Fruit fly (Drosophila melanogaster) whole organism, prepupa: ENCODE data around the gene CG14411.

Experiments
- Blimp-1 ChIP-seq: fragments of 200-800 bp; sonication (Bioruptor generic); optimal IDR thresholded peaks from 3 replicates; lab custom pipeline; 2017; ENCODE audit warnings: missing biosample characterization, missing genetic modification characterization, mild to moderate bottlenecking, moderate library complexity, missing genetic modification reagents
- CG15336 ChIP-seq: fragments of 200-800 bp; sonication (Bioruptor generic); IDR thresholded peaks from 2 replicates; pipeline ENCODE4 v1.3.6; 2022; ENCODE audit warnings: missing biosample characterization, missing genetic modification characterization
- CG1621 ChIP-seq: fragments of 200-800 bp; sonication (Bioruptor generic); optimal IDR thresholded peaks from 3 replicates; lab custom pipeline; 2018; ENCODE audit warnings: missing biosample characterization, mild to moderate bottlenecking, missing genetic modification characterization
- CG16779 ChIP-seq: fragments of 200-800 bp; sonication (Bioruptor generic); optimal IDR thresholded peaks from 3 replicates; lab custom pipeline; 2017; ENCODE audit warnings: missing biosample characterization, mild to moderate bottlenecking, missing genetic modification characterization
- CG3032 ChIP-seq: fragments of 200-800 bp; optimal IDR thresholded peaks from 2 replicates; lab custom pipeline; 2019; ENCODE audit warnings: missing biosample characterization, mild to moderate bottlenecking, missing genetic modification characterization, moderate library complexity
- CG31627 ChIP-seq: fragments of 200-800 bp; sonication (Bioruptor generic); optimal IDR thresholded peaks from 3 replicates; lab custom pipeline; 2016; ENCODE audit warnings: missing biosample characterization, missing genetic modification characterization
- CG32006 ChIP-seq: fragments of 200-800 bp; sonication (Bioruptor generic); optimal IDR thresholded peaks from 3 replicates; lab custom pipeline; 2017; ENCODE audit warnings: missing biosample characterization, mild to moderate bottlenecking, missing genetic modification characterization
- CG34406 ChIP-seq: fragments of 200-800 bp; sonication (Bioruptor generic); optimal IDR thresholded peaks from 3 replicates; lab custom pipeline; 2016; ENCODE audit warnings: missing biosample characterization, missing genetic modification characterization
- CG4318 ChIP-seq: fragments of 200-800 bp; sonication (Bioruptor generic); optimal IDR thresholded peaks from 3 replicates; lab custom pipeline; 2017; ENCODE audit warnings: missing biosample characterization, mild to moderate bottlenecking, missing genetic modification characterization
- CG6276 ChIP-seq: fragments of 200-800 bp; sonication (Bioruptor generic); optimal IDR thresholded peaks from 2 replicates; lab custom pipeline; 2017; ENCODE audit warnings: missing biosample characterization, mild to moderate bottlenecking, missing genetic modification characterization
- CG6808 ChIP-seq: fragments of 200-800 bp; sonication (Bioruptor generic); optimal IDR thresholded peaks from 3 replicates; lab custom pipeline; 2017; ENCODE audit warnings: missing biosample characterization, missing genetic modification characterization, mild to moderate bottlenecking, moderate library complexity, missing genetic modification reagents
- CG8119 ChIP-seq: fragments of 200-800 bp; sonication (Bioruptor generic); IDR thresholded peaks from 3 replicates; pipeline ENCODE4 v1.3.6; 2022; ENCODE audit warnings: missing biosample characterization, missing genetic modification characterization
- Eip78C ChIP-seq: fragments of 200-800 bp; sonication (Bioruptor generic); peaks from one replicate; lab custom pipeline; 2016; ENCODE audit warnings: missing biosample characterization, missing genetic modification characterization
- Ets96B ChIP-seq: fragments of 200-800 bp; optimal IDR thresholded peaks from 2 replicates; lab custom pipeline; 2019; ENCODE audit warnings: missing biosample characterization, mild to moderate bottlenecking, missing genetic modification characterization, moderate library complexity
- Gug ChIP-seq: fragments of 200-800 bp; sonication (Bioruptor generic); IDR thresholded peaks from 2 replicates; pipeline ENCODE4 v1.3.6; 2022; ENCODE audit warnings: missing biosample characterization, missing genetic modification characterization
- Hr4 ChIP-seq: fragments of 200-800 bp; sonication (Bioruptor generic); optimal IDR thresholded peaks from 3 replicates; lab custom pipeline; 2016; ENCODE audit warnings: missing biosample characterization, missing genetic modification characterization
- OdsH ChIP-seq: fragments of 200-800 bp; sonication (Bioruptor generic); optimal IDR thresholded peaks from 3 replicates; lab custom pipeline; 2016; ENCODE audit warnings: missing biosample characterization, missing genetic modification characterization
- Smox ChIP-seq: fragments of 200-800 bp; sonication (Bioruptor generic); optimal IDR thresholded peaks from 3 replicates; lab custom pipeline; 2016; ENCODE audit warnings: missing biosample characterization, missing genetic modification characterization
- Sox102F ChIP-seq: fragments of 200-800 bp; sonication (Bioruptor generic); optimal IDR thresholded peaks from 2 replicates; lab custom pipeline; 2016; ENCODE audit warnings: missing biosample characterization, mild to moderate bottlenecking, missing genetic modification characterization
- achi ChIP-seq: fragments of 200-800 bp; sonication (Bioruptor generic); optimal IDR thresholded peaks from 3 replicates; lab custom pipeline; 2016; ENCODE audit warnings: missing biosample characterization, missing genetic modification characterization
- acj6 ChIP-seq: fragments of 200-800 bp; sonication (Bioruptor generic); optimal IDR thresholded peaks from 3 replicates; lab custom pipeline; 2016; ENCODE audit warnings: missing biosample characterization, missing genetic modification characterization
- cyc ChIP-seq: fragments of 200-800 bp; sonication (Bioruptor generic); optimal IDR thresholded peaks from 3 replicates; lab custom pipeline; 2016; ENCODE audit warnings: missing biosample characterization, missing genetic modification characterization
- dac ChIP-seq: fragments of 200-800 bp; sonication (Bioruptor generic); optimal IDR thresholded peaks from 2 replicates; lab custom pipeline; 2017; ENCODE audit warnings: missing biosample characterization, mild to moderate bottlenecking, missing genetic modification characterization
- eg ChIP-seq: fragments of 200-800 bp; sonication (Bioruptor generic); IDR thresholded peaks from 3 replicates; pipeline ENCODE4 v1.3.6; 2022; ENCODE audit warnings: missing biosample characterization, missing genetic modification characterization
- fd59A ChIP-seq: fragments of 200-800 bp; sonication (Bioruptor generic); optimal IDR thresholded peaks from 2 replicates; lab custom pipeline; 2017; ENCODE audit warnings: missing biosample characterization, mild to moderate bottlenecking, missing genetic modification characterization, missing genetic modification reagents
- fd85E ChIP-seq: fragments of 200-800 bp; sonication (Bioruptor generic); optimal IDR thresholded peaks from 3 replicates; lab custom pipeline; 2016; ENCODE audit warnings: missing biosample characterization, missing genetic modification characterization
- fkh ChIP-seq: fragments of 200-800 bp; sonication (Bioruptor generic); optimal IDR thresholded peaks from 3 replicates; lab custom pipeline; 2017; ENCODE audit warnings: missing biosample characterization, mild to moderate bottlenecking, missing genetic modification characterization, moderate library complexity
- lz ChIP-seq: fragments of 200-800 bp; sonication (Bioruptor generic); optimal IDR thresholded peaks from 3 replicates; lab custom pipeline; 2016; ENCODE audit warnings: missing biosample characterization, missing genetic modification characterization
- net ChIP-seq: fragments of 200-800 bp; sonication (Bioruptor generic); optimal IDR thresholded peaks from 3 replicates; lab custom pipeline; 2016; ENCODE audit warnings: missing biosample characterization, missing genetic modification characterization
- pdm3 ChIP-seq: fragments of 200-800 bp; sonication (Bioruptor generic); optimal IDR thresholded peaks from 3 replicates; lab custom pipeline; 2016; ENCODE audit warnings: missing biosample characterization, missing genetic modification characterization
- spab ChIP-seq: fragments of 200-800 bp; sonication (Bioruptor generic); optimal IDR thresholded peaks from 2 replicates; lab custom pipeline; 2017; ENCODE audit warnings: missing biosample characterization, mild to moderate bottlenecking, missing genetic modification characterization, missing genetic modification reagents
- svp ChIP-seq: fragments of 200-800 bp; sonication (Bioruptor generic); peaks from one replicate; lab custom pipeline; 2016; ENCODE audit warnings: missing biosample characterization, missing genetic modification characterization

The CG14411 gene

dm6 chrX:14882536-14883118 is 50.2 kb downstream of the CG14411 start, which contains the start of the genes CG45064 and CG45065 (continued):
- TF ChIP-seq Blimp-1 (GFP tag; lab: Kevin White, UChicago) (peak; percentile 98), CG6276 (peak; percentile 90), fd59A (peak; percentile 21), CG15336 (peak; percentile 93), CG6808 (GFP tag; lab: Kevin White, UChicago) (peak; percentile 47), pdm3 (peak; percentile 91), CG31627 (GFP tag; lab: Kevin White, UChicago) (peak; percentile 88), OdsH (peak; percentile 89), acj6 (GFP tag; lab: Kevin White, UChicago) (peak; percentile 86), CG3032 (peak; percentile 64), fd85E (GFP tag; lab: Kevin White, UChicago) (peak; percentile 64), CG16779 (tag; lab: Kevin White, UChicago) (peak; percentile 52), net (GFP tag; lab: Kevin White, UChicago) (peak; percentile 88), Smox (GFP tag; lab: Kevin White, UChicago) (peak; percentile 81), CG1621 (tag; lab: Kevin White, UChicago) (no peak), Hr4 (GFP tag; lab: Kevin White, UChicago) (peak; percentile 97), Sox102F (peak; percentile 88), eg (GFP tag; lab: Robert Waterston, UW) (peak; percentile 94), spab (GFP tag; lab: Kevin White, UChicago) (peak; percentile 45)

DNA sequence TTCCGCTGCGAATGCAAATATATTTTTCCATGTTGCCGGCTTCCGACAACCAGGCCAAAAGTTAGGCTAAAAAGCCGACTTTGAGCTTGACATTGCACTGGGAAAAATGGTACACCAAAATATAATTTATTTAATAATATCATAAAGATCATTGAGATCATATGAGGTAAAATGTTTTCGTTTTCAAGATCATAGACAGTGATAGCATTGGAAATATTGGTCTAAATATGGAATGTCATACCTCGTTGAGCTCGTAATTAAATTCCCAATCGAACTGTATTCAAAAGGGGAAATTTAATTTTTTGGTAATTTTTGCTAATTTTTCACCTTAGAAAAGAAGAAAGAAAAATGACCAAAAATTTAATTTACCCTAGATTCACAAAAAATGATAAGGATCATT is 51.5 kb downstream of the CG14411 start:
- TF ChIP-seq acj6 (GFP tag; lab: Kevin White, UChicago) (no peak), svp (GFP tag; lab: Kevin White, UChicago) (no peak), CG34406 (GFP tag; lab: Kevin White, UChicago) (peak; percentile 4), Gug (GFP tag; lab: Robert Waterston, UW) (no peak), Hr4 (GFP tag; lab: Kevin White, UChicago) (peak; percentile 46), lz (GFP tag; lab: Kevin White, UChicago) (no peak), achi (GFP tag; lab: Kevin White, UChicago) (no peak), CG32006 (GFP tag; lab: Kevin White, UChicago) (peak; percentile 67), CG8119 (GFP tag; lab: Robert Waterston, UW) (0 out of 3 replicates have a peak, but pooled peaks have one; percentile 30), CG4318 (GFP tag; lab: Kevin White, UChicago) (peak; percentile 21), OdsH (peak; percentile 16), Eip78C (GFP tag; lab: Kevin White, UChicago) (peak; percentile 65), cyc (GFP tag; lab: Kevin White, UChicago) (no peak), dac (GFP tag; lab: Kevin White, UChicago) (peak; percentile 1), net (GFP tag; lab: Kevin White, UChicago) (no peak)

DNA sequence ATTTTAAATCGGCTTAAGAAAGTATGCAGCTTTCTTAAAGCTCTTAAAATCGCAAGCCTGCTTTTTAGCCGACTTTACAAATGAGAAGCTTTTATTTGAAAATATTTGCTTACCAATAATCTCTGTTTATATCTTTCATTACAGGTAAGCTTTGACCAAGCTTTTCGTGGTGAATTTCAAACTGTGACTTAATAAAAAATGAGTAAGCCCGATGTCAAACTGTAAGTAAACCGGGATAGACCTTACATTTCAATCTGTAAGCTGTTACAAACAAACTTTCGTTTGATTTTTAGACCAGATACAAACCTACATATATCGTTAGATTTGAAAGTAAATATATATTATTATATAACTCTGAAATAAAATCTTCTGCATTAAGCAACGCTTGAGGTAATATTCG is 53.1 kb downstream of the CG14411 start:
- TF ChIP-seq fkh (GFP tag; lab: Kevin White, UChicago), result peak; percentile 25
- TF ChIP-seq CG8119 (GFP tag; lab: Robert Waterston, UW), result no peak
- no peak for TF ChIP-seq Ets96B (tag; lab: Kevin White, UChicago)
- no peak for TF ChIP-seq CG34406 (GFP tag; lab: Kevin White, UChicago)
- no peak for TF ChIP-seq CG6276
- no peak for TF ChIP-seq cyc (GFP tag; lab: Kevin White, UChicago)
- no peak for TF ChIP-seq CG6808 (GFP tag; lab: Kevin White, UChicago)
- TF ChIP-seq, all 60 proteins: peak for 1
